Worm (Caenorhabditis elegans) whole organism, midembryonic: ENCODE results near the gene his-61.

Source experiments
- T22C8.4 ChIP-seq: fragments of 200-800 bp; sonication (Bioruptor generic); IDR thresholded peaks from 2 replicates; pipeline ENCODE4 v1.3.6; 2022; ENCODE audit warnings: missing genetic modification characterization, missing compliant biosample characterization
- cog-1 ChIP-seq: sonication (generic microtip); optimal IDR thresholded peaks from 2 replicates; lab custom pipeline; 2016; ENCODE audit warnings: missing genetic modification characterization, missing compliant biosample characterization
- klf-2 ChIP-seq: fragments of 200-800 bp; sonication (Bioruptor generic); conservative IDR thresholded peaks from 2 replicates; pipeline ENCODE4 v1.3.6; 2022; ENCODE audit warnings: missing genetic modification reagents, missing genetic modification characterization, missing compliant biosample characterization
- med-1 ChIP-seq: sonication (generic microtip); optimal IDR thresholded peaks from 2 replicates; lab custom pipeline; 2017; ENCODE audit warnings: missing genetic modification characterization, mild to moderate bottlenecking, missing compliant biosample characterization, antibody characterized with exemption, missing genetic modification reagents; ENCODE audit not compliant: insufficient read depth
- ref-1 ChIP-seq: fragments of 200-800 bp; sonication (Bioruptor generic); conservative IDR thresholded peaks from 2 replicates; pipeline ENCODE4 v1.3.6; 2022; ENCODE audit warnings: missing genetic modification reagents, missing genetic modification characterization, missing compliant biosample characterization
- tab-1 ChIP-seq: fragments of 200-800 bp; sonication (Bioruptor generic); IDR thresholded peaks from 2 replicates; pipeline ENCODE4 v1.3.6; 2022; ENCODE audit warnings: missing genetic modification characterization, missing compliant biosample characterization
- ztf-23 ChIP-seq: fragments of 200-800 bp; sonication (Bioruptor generic); IDR thresholded peaks from 2 replicates; pipeline ENCODE4 v1.3.6; 2022; ENCODE audit warnings: missing genetic modification reagents, missing genetic modification characterization, missing compliant biosample characterization

DNA sequence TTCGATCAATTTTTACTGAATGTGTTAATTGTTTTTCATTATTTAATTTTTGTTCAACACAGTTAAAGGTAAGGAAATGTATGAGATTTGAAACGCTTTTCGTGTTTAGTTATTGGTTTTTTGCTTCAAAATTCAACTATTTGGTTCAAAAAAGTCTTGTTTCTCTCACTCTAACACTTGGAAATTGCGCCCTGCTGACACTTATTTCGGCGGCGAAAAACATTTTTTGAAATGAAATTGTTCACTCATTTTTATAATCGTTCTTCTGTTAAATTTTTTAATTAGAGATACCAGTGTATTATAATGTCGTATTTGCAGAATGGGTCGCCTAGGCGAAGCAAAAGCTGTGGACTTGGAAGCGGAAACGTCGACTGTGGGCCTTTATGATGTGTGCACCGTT lies 7.9 kb downstream of the his-61 start, which contains the start of gene rod-1:
- TF ChIP-seq T22C8.4 (GFP tag; lab: Robert Waterston, UW) = no peak
- TF ChIP-seq ref-1 (GFP tag; lab: Robert Waterston, UW) = no peak
- no peak for TF ChIP-seq med-1 (GFP tag; lab: Kevin White, UChicago)
- TF ChIP-seq klf-2 = no peak
- TF ChIP-seq cog-1 (tag; lab: Kevin White, UChicago) = no peak
- TF ChIP-seq tab-1 (GFP tag; lab: Robert Waterston, UW) = no peak
- TF ChIP-seq ztf-23 (GFP tag; lab: Robert Waterston, UW) = no peak
